Fruit fly (Drosophila melanogaster) whole organism, embryonic: Measurements from ENCODE around the gene Jhbp1.

Experiments
- Abd-B ChIP-seq: fragments of 200-800 bp; sonication (Bioruptor generic); optimal IDR thresholded peaks from 2 replicates; lab custom pipeline; 2018; ENCODE audit warnings: missing biosample characterization, mild to moderate bottlenecking, missing genetic modification characterization, moderate library complexity
- Awh ChIP-seq: fragments of 200-800 bp; sonication (Bioruptor generic); IDR thresholded peaks from 2 replicates; pipeline ENCODE4, ENCODE4 v1.3.6; 2022; ENCODE audit warnings: missing biosample characterization, missing genetic modification characterization
- Bgb ChIP-seq: fragments of 200-800 bp; sonication (Bioruptor generic); IDR thresholded peaks from 2 replicates; pipeline ENCODE4 v1.3.6; 2022; ENCODE audit warnings: missing biosample characterization, missing genetic modification characterization; ENCODE audit not compliant: partially characterized antibody
- CG10147 ChIP-seq: fragments of 200-800 bp; sonication (Bioruptor generic); optimal IDR thresholded peaks from 2 replicates; lab custom pipeline; 2019; ENCODE audit warnings: missing biosample characterization, mild to moderate bottlenecking, missing genetic modification characterization, moderate library complexity
- CG10267 ChIP-seq: fragments of 200-800 bp; sonication (Bioruptor generic); optimal IDR thresholded peaks from 2 replicates; lab custom pipeline; 2018; ENCODE audit warnings: missing biosample characterization, mild to moderate bottlenecking, missing genetic modification characterization, moderate library complexity
- CG12769 ChIP-seq: fragments of 200-800 bp; sonication (Bioruptor generic); optimal IDR thresholded peaks from 2 replicates; lab custom pipeline; 2019; ENCODE audit warnings: missing biosample characterization, mild to moderate bottlenecking, missing genetic modification characterization, moderate library complexity
- CG1792 ChIP-seq: fragments of 200-800 bp; sonication (Bioruptor generic); optimal IDR thresholded peaks from 2 replicates; lab custom pipeline; 2016; ENCODE audit warnings: missing biosample characterization, missing genetic modification characterization
- CG2129 ChIP-seq: fragments of 200-800 bp; sonication (Bioruptor generic); IDR thresholded peaks from 2 replicates; pipeline ENCODE4 v1.3.6; 2022; ENCODE audit warnings: missing biosample characterization, missing genetic modification characterization; ENCODE audit not compliant: partially characterized antibody
- CG2202 ChIP-seq: fragments of 200-800 bp; sonication (Bioruptor generic); optimal IDR thresholded peaks from 2 replicates; lab custom pipeline; 2018; ENCODE audit warnings: missing biosample characterization, mild to moderate bottlenecking, missing genetic modification characterization
- CG30403 ChIP-seq: fragments of 200-800 bp; sonication (Bioruptor generic); optimal IDR thresholded peaks from 3 replicates; lab custom pipeline; 2016; ENCODE audit warnings: missing biosample characterization, missing genetic modification characterization
- CG32532 ChIP-seq: fragments of 200-800 bp; sonication (Bioruptor generic); IDR thresholded peaks from 2 replicates; pipeline ENCODE4 v1.3.6; 2022; ENCODE audit warnings: missing biosample characterization, missing genetic modification characterization
- CG32767 ChIP-seq: fragments of 200-800 bp; sonication (Bioruptor generic); IDR thresholded peaks from 2 replicates; pipeline ENCODE4 v1.3.6; 2022; ENCODE audit warnings: missing biosample characterization, missing genetic modification characterization
- CG33213 ChIP-seq: fragments of 200-800 bp; sonication (Bioruptor generic); optimal IDR thresholded peaks from 3 replicates; lab custom pipeline; 2016; ENCODE audit warnings: missing biosample characterization, missing genetic modification characterization
- CG5953 ChIP-seq: fragments of 200-800 bp; sonication (Bioruptor generic); IDR thresholded peaks from 2 replicates; pipeline ENCODE4 v1.3.6; 2022; ENCODE audit warnings: missing biosample characterization, missing genetic modification characterization
- CG6654 ChIP-seq: fragments of 200-800 bp; sonication (Bioruptor generic); optimal IDR thresholded peaks from 2 replicates; lab custom pipeline; 2017; ENCODE audit warnings: missing biosample characterization, mild to moderate bottlenecking, missing genetic modification characterization
- CG9727 ChIP-seq: fragments of 200-800 bp; sonication (Bioruptor generic); optimal IDR thresholded peaks from 3 replicates; lab custom pipeline; 2017; ENCODE audit warnings: missing biosample characterization, mild to moderate bottlenecking, missing genetic modification characterization
- CG9817 ChIP-seq: fragments of 200-800 bp; sonication (Bioruptor generic); optimal IDR thresholded peaks from 2 replicates; lab custom pipeline; 2018; ENCODE audit warnings: missing biosample characterization, mild to moderate bottlenecking, missing genetic modification characterization, moderate library complexity
- Camta ChIP-seq: fragments of 200-800 bp; sonication (Bioruptor generic); optimal IDR thresholded peaks from 2 replicates; lab custom pipeline; 2016; ENCODE audit warnings: missing biosample characterization, missing genetic modification characterization
- CkIIα-i1 ChIP-seq: fragments of 200-800 bp; sonication (Bioruptor generic); IDR thresholded peaks from 2 replicates; pipeline ENCODE4 v1.3.6; 2022; ENCODE audit warnings: missing biosample characterization, missing genetic modification characterization
- Ets65A ChIP-seq: fragments of 200-800 bp; sonication (Bioruptor generic); peaks from one replicate; lab custom pipeline; 2016; ENCODE audit warnings: missing biosample characterization, missing genetic modification characterization
- Fer3 ChIP-seq: fragments of 200-800 bp; sonication (Bioruptor generic); optimal IDR thresholded peaks from 2 replicates; lab custom pipeline; 2018; ENCODE audit warnings: missing biosample characterization, mild to moderate bottlenecking, missing genetic modification characterization, moderate library complexity
- Spps ChIP-seq: fragments of 200-800 bp; sonication (Bioruptor generic); optimal IDR thresholded peaks from 2 replicates; lab custom pipeline; 2018; ENCODE audit warnings: missing biosample characterization, mild to moderate bottlenecking, missing genetic modification characterization
- Usf ChIP-seq: fragments of 200-800 bp; sonication (Bioruptor generic); optimal IDR thresholded peaks from 2 replicates; lab custom pipeline; 2017; ENCODE audit warnings: missing genotype, missing biosample characterization, missing genetic modification characterization
- cg ChIP-seq: fragments of 200-800 bp; sonication (Bioruptor generic); optimal IDR thresholded peaks from 3 replicates; lab custom pipeline; 2019; ENCODE audit warnings: missing biosample characterization, mild to moderate bottlenecking, missing genetic modification characterization, moderate library complexity
- chinmo ChIP-seq: fragments of 200-800 bp; sonication (Bioruptor generic); IDR thresholded peaks from 4 replicates; pipeline ENCODE4 v1.3.6; 2022; ENCODE audit warnings: missing biosample characterization, missing genetic modification characterization; ENCODE audit not compliant: partially characterized antibody
- crol ChIP-seq: fragments of 200-800 bp; sonication (Bioruptor generic); IDR thresholded peaks from 2 replicates; pipeline ENCODE4 v1.3.6; 2022; ENCODE audit warnings: missing biosample characterization, missing genetic modification characterization
- cwo ChIP-seq: fragments of 200-800 bp; sonication (Bioruptor generic); optimal IDR thresholded peaks from 3 replicates; lab custom pipeline; 2017; ENCODE audit warnings: missing biosample characterization, missing genetic modification characterization, mild to moderate bottlenecking, moderate library complexity, missing genetic modification reagents
- dmrt11E ChIP-seq: fragments of 200-800 bp; sonication (Bioruptor generic); optimal IDR thresholded peaks from 3 replicates; lab custom pipeline; 2018; ENCODE audit warnings: missing biosample characterization, mild to moderate bottlenecking, missing genetic modification characterization, moderate library complexity
- emc ChIP-seq: fragments of 200-800 bp; sonication (Bioruptor generic); optimal IDR thresholded peaks from 2 replicates; lab custom pipeline; 2016; ENCODE audit warnings: missing biosample characterization, missing genetic modification characterization
- fru ChIP-seq: fragments of >200 bp; optimal IDR thresholded peaks from 2 replicates; lab custom pipeline; 2017
- gcm ChIP-seq: fragments of 200-800 bp; sonication (Bioruptor generic); optimal IDR thresholded peaks from 2 replicates; lab custom pipeline; 2019; ENCODE audit warnings: missing biosample characterization, mild to moderate bottlenecking, missing genetic modification characterization, moderate library complexity
- gfzf ChIP-seq: fragments of 200-800 bp; sonication (Bioruptor generic); optimal IDR thresholded peaks from 2 replicates; lab custom pipeline; 2016; ENCODE audit warnings: missing biosample characterization, mild to moderate bottlenecking, missing genetic modification characterization, moderate library complexity
- gsb-n ChIP-seq: fragments of 200-800 bp; sonication (Bioruptor generic); optimal IDR thresholded peaks from 3 replicates; lab custom pipeline; 2018; ENCODE audit warnings: missing biosample characterization, mild to moderate bottlenecking, missing genetic modification characterization
- lilli ChIP-seq: fragments of 200-800 bp; sonication (Bioruptor generic); optimal IDR thresholded peaks from 3 replicates; lab custom pipeline; 2016; ENCODE audit warnings: missing biosample characterization, missing genetic modification characterization
- pan ChIP-seq, 4 experiments: fragments of >200 bp in 3 of 4; fragments of 200-800 bp in 1 of 4; sonication (Bioruptor generic) in 1 of 4; optimal IDR thresholded peaks in 3 of 4; IDR thresholded peaks in 1 of 4; 2 replicates each; pipeline versions ENCODE4 v1.3.6 to Lab custom; 2017 to 2022; ENCODE audit warnings: missing biosample characterization in 2 of 4, missing genetic modification characterization in 2 of 4, mixed read lengths in 1 of 4
- pfk ChIP-seq: fragments of 200-800 bp; sonication (Bioruptor generic); optimal IDR thresholded peaks from 2 replicates; lab custom pipeline; 2018; ENCODE audit warnings: missing biosample characterization, mild to moderate bottlenecking, missing genetic modification characterization, moderate library complexity
- ro ChIP-seq: fragments of 200-800 bp; sonication (Bioruptor generic); IDR thresholded peaks from 2 replicates; pipeline ENCODE4 v1.3.6; 2022; ENCODE audit warnings: missing biosample characterization, missing genetic modification characterization
- sc ChIP-seq, 3 experiments: fragments of >200 bp in 2 of 3; fragments of 200-800 bp in 1 of 3; sonication (Bioruptor generic) in 1 of 3; optimal IDR thresholded peaks; 2 replicates in 2 of 3; 3 replicates in 1 of 3; lab custom pipeline; 2017; ENCODE audit warnings: mild to moderate bottlenecking in 1 of 3, missing biosample characterization in 1 of 3, missing genetic modification characterization in 1 of 3, missing genetic modification reagents in 1 of 3
- sens ChIP-seq: fragments of 200-800 bp; sonication (Bioruptor generic); peaks from one replicate; lab custom pipeline; 2016; ENCODE audit warnings: missing biosample characterization, missing genetic modification characterization
- seq ChIP-seq: fragments of 200-800 bp; sonication (Bioruptor generic); IDR thresholded peaks from 2 replicates; pipeline ENCODE4 v1.3.6; 2022; ENCODE audit warnings: missing biosample characterization, missing genetic modification characterization
- shn ChIP-seq: fragments of 200-800 bp; sonication (Bioruptor generic); optimal IDR thresholded peaks from 3 replicates; lab custom pipeline; 2016; ENCODE audit warnings: missing biosample characterization, missing genetic modification characterization
- slp2 ChIP-seq: fragments of 200-800 bp; sonication (Bioruptor generic); optimal IDR thresholded peaks from 2 replicates; lab custom pipeline; 2016; ENCODE audit warnings: missing biosample characterization, missing genetic modification characterization
- sna ChIP-seq: fragments of 200-800 bp; sonication (Bioruptor generic); IDR thresholded peaks from 2 replicates; pipeline ENCODE4 v1.3.6; 2022; ENCODE audit warnings: missing biosample characterization, missing genetic modification characterization; ENCODE audit not compliant: partially characterized antibody
- so ChIP-seq: fragments of 200-800 bp; sonication (Bioruptor generic); IDR thresholded peaks from 3 replicates; pipeline ENCODE4 v1.3.6; 2022; ENCODE audit warnings: missing biosample characterization, missing genetic modification characterization
- ssp ChIP-seq: fragments of 200-800 bp; sonication (Bioruptor generic); IDR thresholded peaks from 2 replicates; pipeline ENCODE4 v1.3.6; 2022; ENCODE audit warnings: missing biosample characterization, missing genetic modification characterization
- ttk ChIP-seq: fragments of 200-800 bp; sonication (Bioruptor generic); IDR thresholded peaks from 2 replicates; pipeline ENCODE4 v2.1.2; 2022; ENCODE audit warnings: missing biosample characterization, missing genetic modification characterization
- unc-4 ChIP-seq: fragments of 200-800 bp; sonication (Bioruptor generic); IDR thresholded peaks from 2 replicates; pipeline ENCODE4 v1.3.6; 2022; ENCODE audit warnings: missing biosample characterization, missing genetic modification characterization; ENCODE audit not compliant: partially characterized antibody
- unpg ChIP-seq: fragments of 200-800 bp; sonication (Bioruptor generic); optimal IDR thresholded peaks from 3 replicates; lab custom pipeline; 2018; ENCODE audit warnings: missing biosample characterization, mild to moderate bottlenecking, missing genetic modification characterization, moderate library complexity
- z ChIP-seq: fragments of 200-800 bp; sonication (Bioruptor generic); IDR thresholded peaks from 3 replicates; pipeline ENCODE4 v1.3.6; 2022; ENCODE audit warnings: missing biosample characterization, missing genetic modification characterization

Gene Jhbp1

DNA sequence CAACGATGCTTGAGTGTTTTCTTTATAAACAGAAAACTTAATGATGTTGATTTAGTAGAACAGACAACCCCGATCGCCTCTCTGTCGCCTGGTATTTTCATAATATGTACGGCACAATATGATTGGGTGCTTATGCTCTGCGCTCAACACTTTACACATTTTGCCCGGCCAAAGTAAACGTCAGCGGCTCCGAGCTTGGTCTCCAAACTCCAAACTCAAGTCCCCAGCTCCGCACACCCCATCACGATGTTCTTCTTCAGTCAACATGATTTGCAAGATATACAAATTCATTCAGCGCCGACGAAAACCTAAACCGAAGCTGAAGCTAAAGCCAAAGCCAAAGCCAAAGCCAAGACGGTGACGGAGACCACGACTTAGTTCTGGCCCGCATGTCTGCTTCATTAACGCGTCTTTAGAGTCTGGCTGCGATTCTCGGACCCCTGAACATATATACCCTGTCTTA is 10.1 kb downstream of the Jhbp1 start (continued):
- TF ChIP-seq pfk (GFP tag; lab: Kevin White, UChicago), result peak; percentile 26
- TF ChIP-seq slp2 (GFP tag; lab: Kevin White, UChicago), result peak; percentile 7
- TF ChIP-seq gsb-n, result no peak
- TF ChIP-seq fru, result no peak
- TF ChIP-seq cwo (GFP tag; lab: Kevin White, UChicago), result no peak
- no peak for TF ChIP-seq CG2202
- TF ChIP-seq ro (GFP tag; lab: Robert Waterston, UW), result no peak
- TF ChIP-seq CG6654 (GFP tag; lab: Kevin White, UChicago), result peak; percentile 31
- TF ChIP-seq Spps (tag; lab: Kevin White, UChicago), result no peak
- TF ChIP-seq sc (optimal IDR thresholded peaks at IDR 0.05; lab: Kevin White, UChicago), result no peak
- no peak for TF ChIP-seq sc (GFP tag; optimal IDR thresholded peaks at IDR 0.05; lab: Kevin White, UChicago)
- TF ChIP-seq CG32532 (GFP tag; lab: Robert Waterston, UW), result no peak
- TF ChIP-seq lilli (GFP tag; lab: Kevin White, UChicago), result no peak
- TF ChIP-seq CG9817 (tag; lab: Kevin White, UChicago), result no peak
- no peak for TF ChIP-seq Usf (GFP tag; lab: Kevin White, UChicago)
- TF ChIP-seq unpg (GFP tag; lab: Kevin White, UChicago), result peak; percentile 49
- TF ChIP-seq ssp (GFP tag; lab: Robert Waterston, UW), result no peak
- TF ChIP-seq Bgb (GFP tag; lab: Robert Waterston, UW), result no peak
- TF ChIP-seq Fer3 (tag; lab: Kevin White, UChicago), result peak; percentile 23
- no peak for TF ChIP-seq ttk
- TF ChIP-seq Ets65A (GFP tag; lab: Kevin White, UChicago), result peak; percentile 77
- TF ChIP-seq sna (GFP tag; lab: Robert Waterston, UW), result no peak
- peak; percentile 83; the same call in 2 of the 4 replicates for TF ChIP-seq chinmo (GFP tag; lab: Robert Waterston, UW)
- TF ChIP-seq unc-4, result no peak
- TF ChIP-seq gfzf (GFP tag; lab: Kevin White, UChicago), result no peak
- no peak for TF ChIP-seq Camta (GFP tag; lab: Kevin White, UChicago)
- TF ChIP-seq shn (GFP tag; lab: Kevin White, UChicago), result no peak
- TF ChIP-seq CG5953 (GFP tag; lab: Robert Waterston, UW), result no peak
- no peak for TF ChIP-seq emc
- peak; percentile 25; the same call in 1 of the 3 replicates for TF ChIP-seq so (GFP tag; lab: Robert Waterston, UW)
- no peak for TF ChIP-seq CG1792 (GFP tag; lab: Kevin White, UChicago)
- TF ChIP-seq z (GFP tag; lab: Robert Waterston, UW), result peak; percentile 63; the same call in 2 of the 3 replicates
- TF ChIP-seq CG32767 (GFP tag; lab: Robert Waterston, UW), result 0 out of 2 replicates have a peak, but pooled peaks have one; percentile 29
- no peak for TF ChIP-seq CG10147
- TF ChIP-seq seq (GFP tag; lab: Robert Waterston, UW), result no peak; the same call in 1 of the 2 replicates
- no peak for TF ChIP-seq CG2129 (GFP tag; lab: Robert Waterston, UW)

DNA sequence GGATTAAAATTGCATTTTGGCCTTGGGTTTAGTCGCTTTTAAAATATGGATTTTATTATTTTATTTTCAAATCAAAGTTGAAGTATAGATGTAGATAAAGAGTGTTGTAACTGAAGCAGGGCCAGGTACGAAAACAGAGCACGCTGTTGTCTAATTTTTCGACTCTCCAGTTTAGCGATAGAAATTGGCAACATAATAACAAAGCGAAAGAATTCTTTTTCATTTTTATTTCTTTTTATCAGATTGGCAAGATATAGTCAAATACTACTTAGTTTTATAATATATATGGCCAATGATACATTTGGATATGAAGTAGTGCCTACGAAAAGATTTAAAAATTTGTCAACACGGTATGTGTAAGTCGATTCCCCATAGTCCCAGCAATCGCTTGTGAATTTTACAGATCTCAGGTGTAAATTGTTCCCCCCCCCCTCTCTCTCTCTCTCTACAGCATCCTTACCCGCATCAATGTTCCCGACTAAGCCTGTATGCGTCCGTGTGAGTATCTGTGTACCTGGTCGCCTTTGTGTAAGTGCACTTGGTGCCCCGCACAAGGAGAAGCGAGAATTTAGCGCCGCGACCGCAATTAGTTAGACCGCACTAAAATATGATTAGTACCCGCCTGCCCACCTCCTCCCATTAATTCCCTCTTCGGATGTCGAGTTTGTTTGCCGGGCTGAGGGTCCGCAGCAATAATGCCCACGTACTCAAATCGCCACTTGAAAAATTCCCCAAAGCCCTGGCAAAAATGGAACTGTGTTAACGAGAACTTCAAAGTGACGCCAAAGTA is 10.8 kb downstream of the Jhbp1 start:
- TF ChIP-seq CkIIα-i1 (no peak), CG10267 (no peak), Awh (GFP tag; lab: Robert Waterston, UW) (peak; percentile 33; the same call in 1 of the 2 replicates), CG9727 (GFP tag; lab: Kevin White, UChicago) (peak; percentile 10), crol (peak; percentile 82), Abd-B (GFP tag; lab: Kevin White, UChicago) (no peak), sens (peak; percentile 82), pan (optimal IDR thresholded peaks at IDR 0.05; lab: Kevin White, UChicago) (peak in 1 of 2 experiments; percentile 22), pan (GFP tag; optimal IDR thresholded peaks at IDR 0.05 in 1 of 2, IDR thresholded peaks at IDR 0.05 in 1 of 2) (peak in 1 of 2 experiments; percentile 55), dmrt11E (tag; lab: Kevin White, UChicago) (peak; percentile 19), gcm (peak; percentile 60), CG33213 (no peak), CG12769 (peak; percentile 0), CG30403 (GFP tag; lab: Kevin White, UChicago) (no peak), cg (GFP tag; lab: Kevin White, UChicago) (peak; percentile 40)
